Fruit fly (Drosophila melanogaster) whole organism, adult: ENCODE measurements around the gene CG32152.

Source experiments
- CG11617 ChIP-seq: fragments of 200-800 bp; sonication (Bioruptor generic); optimal IDR thresholded peaks from 2 replicates; lab custom pipeline; 2017; ENCODE audit warnings: mild to moderate bottlenecking, missing biosample characterization, missing genetic modification reagents, missing genetic modification characterization
- CG12768 ChIP-seq: fragments of 200-800 bp; sonication (Bioruptor generic); optimal IDR thresholded peaks from 2 replicates; lab custom pipeline; 2017; ENCODE audit warnings: missing biosample characterization, missing genetic modification characterization, mild to moderate bottlenecking, moderate library complexity, missing genetic modification reagents
- CG14711 ChIP-seq: fragments of 200-800 bp; sonication (Bioruptor generic); optimal IDR thresholded peaks from 2 replicates; lab custom pipeline; 2018; ENCODE audit warnings: missing biosample characterization, mild to moderate bottlenecking, missing genetic modification characterization, moderate library complexity
- CG1620 ChIP-seq: fragments of 200-800 bp; sonication (Bioruptor generic); optimal IDR thresholded peaks from 2 replicates; lab custom pipeline; 2016; ENCODE audit warnings: missing biosample characterization, missing genetic modification characterization
- CG33017 ChIP-seq: fragments of 200-800 bp; sonication (Bioruptor generic); optimal IDR thresholded peaks from 2 replicates; lab custom pipeline; 2018; ENCODE audit warnings: missing biosample characterization, mild to moderate bottlenecking, missing genetic modification characterization, moderate library complexity
- CG5204 ChIP-seq: fragments of 200-800 bp; sonication (Bioruptor generic); optimal IDR thresholded peaks from 2 replicates; lab custom pipeline; 2016; ENCODE audit warnings: missing biosample characterization, missing genetic modification characterization
- CG7045 ChIP-seq: fragments of 200-800 bp; sonication (Bioruptor generic); optimal IDR thresholded peaks from 2 replicates; lab custom pipeline; 2017; ENCODE audit warnings: missing biosample characterization, mild to moderate bottlenecking, missing genetic modification characterization
- CG7101 ChIP-seq: fragments of 200-800 bp; sonication (Bioruptor generic); optimal IDR thresholded peaks from 2 replicates; lab custom pipeline; 2018; ENCODE audit warnings: missing biosample characterization, mild to moderate bottlenecking, missing genetic modification characterization, moderate library complexity
- Clk ChIP-seq: fragments of 200-800 bp; sonication (Bioruptor generic); optimal IDR thresholded peaks from 2 replicates; lab custom pipeline; 2017; ENCODE audit warnings: missing biosample characterization, missing genetic modification characterization
- Crg-1 ChIP-seq: fragments of 200-800 bp; sonication (Bioruptor generic); optimal IDR thresholded peaks from 2 replicates; lab custom pipeline; 2016; ENCODE audit warnings: missing biosample characterization, missing genetic modification characterization
- Hr96 ChIP-seq: fragments of 200-800 bp; sonication (Bioruptor generic); optimal IDR thresholded peaks from 2 replicates; lab custom pipeline; 2016; ENCODE audit warnings: missing biosample characterization, missing genetic modification characterization
- Mnt ChIP-seq: fragments of 200-800 bp; sonication (Bioruptor generic); optimal IDR thresholded peaks from 2 replicates; lab custom pipeline; 2016; ENCODE audit warnings: missing biosample characterization, mild to moderate bottlenecking, missing genetic modification characterization
- bab1 ChIP-seq: fragments of 200-800 bp; sonication (Bioruptor generic); optimal IDR thresholded peaks from 3 replicates; lab custom pipeline; 2019; ENCODE audit warnings: missing biosample characterization, mild to moderate bottlenecking, missing genetic modification characterization, moderate library complexity
- cic ChIP-seq: fragments of 200-800 bp; sonication (Bioruptor generic); optimal IDR thresholded peaks from 2 replicates; lab custom pipeline; 2017; ENCODE audit warnings: missing biosample characterization, mild to moderate bottlenecking, missing genetic modification characterization, moderate library complexity
- cnc ChIP-seq, 2 experiments: fragments of >200 bp; optimal IDR thresholded peaks; 2 replicates each; lab custom pipeline; 2017
- kay ChIP-seq: fragments of 200-800 bp; sonication (Bioruptor generic); peaks from one replicate; lab custom pipeline; 2016; ENCODE audit warnings: missing biosample characterization, missing genetic modification characterization, borderline replicate concordance
- pad ChIP-seq: fragments of 200-800 bp; sonication (Bioruptor generic); optimal IDR thresholded peaks from 3 replicates; lab custom pipeline; 2017; ENCODE audit warnings: missing biosample characterization, missing genetic modification characterization, mild to moderate bottlenecking, moderate library complexity, missing genetic modification reagents
- tj ChIP-seq: fragments of 200-800 bp; sonication (Bioruptor generic); optimal IDR thresholded peaks from 3 replicates; lab custom pipeline; 2017; ENCODE audit warnings: missing biosample characterization, mild to moderate bottlenecking, missing genetic modification characterization, moderate library complexity
- toe ChIP-seq: fragments of 200-800 bp; sonication (Bioruptor generic); optimal IDR thresholded peaks from 2 replicates; lab custom pipeline; 2016; ENCODE audit warnings: missing biosample characterization, missing genetic modification characterization

Gene CG32152

dm6 chr3L:16189058-16189924, 45.5 kb upstream of the CG32152 start:
- no peak for TF ChIP-seq pad (GFP tag; lab: Kevin White, UChicago)
- TF ChIP-seq CG1620 (GFP tag; lab: Kevin White, UChicago) = no peak

- TF ChIP-seq CG5204 (GFP tag; lab: Kevin White, UChicago) (no peak), CG14711 (tag; lab: Kevin White, UChicago) (no peak), Clk (no peak), CG33017 (tag; lab: Kevin White, UChicago) (no peak), tj (GFP tag; lab: Kevin White, UChicago) (no peak), Hr96 (no peak), CG12768 (GFP tag; lab: Kevin White, UChicago) (no peak), CG11617 (GFP tag; lab: Kevin White, UChicago) (no peak), pad (GFP tag; lab: Kevin White, UChicago) (no peak), CG7045 (GFP tag; lab: Kevin White, UChicago) (no peak), CG7101 (tag; lab: Kevin White, UChicago) (no peak), bab1 (GFP tag; lab: Kevin White, UChicago) (no peak), cic (GFP tag; lab: Kevin White, UChicago) (no peak), kay (GFP tag; lab: Kevin White, UChicago) (no peak)
Measured at dm6 chr3L:16183493-16183892, 39.7 kb upstream of the CG32152 start.

dm6 chr3L:16182633-16183462, 39.0 kb upstream of the CG32152 start:
- TF ChIP-seq CG7045 (GFP tag; lab: Kevin White, UChicago) (no peak), kay (GFP tag; lab: Kevin White, UChicago) (no peak), CG14711 (tag; lab: Kevin White, UChicago) (no peak), tj (GFP tag; lab: Kevin White, UChicago) (no peak), cnc (optimal IDR thresholded peaks at IDR 0.05; lab: Kevin White, UChicago) (no peak), CG7101 (tag; lab: Kevin White, UChicago) (no peak), CG12768 (GFP tag; lab: Kevin White, UChicago) (no peak), CG5204 (GFP tag; lab: Kevin White, UChicago) (no peak), cic (GFP tag; lab: Kevin White, UChicago) (no peak), Clk (no peak), bab1 (GFP tag; lab: Kevin White, UChicago) (no peak), Mnt (GFP tag; lab: Kevin White, UChicago) (no peak), toe (no peak), Crg-1 (no peak), pad (GFP tag; lab: Kevin White, UChicago) (no peak), CG1620 (GFP tag; lab: Kevin White, UChicago) (no peak), CG33017 (tag; lab: Kevin White, UChicago) (no peak), CG11617 (GFP tag; lab: Kevin White, UChicago) (no peak)

- TF ChIP-seq Mnt (GFP tag; lab: Kevin White, UChicago) (no peak), CG12768 (GFP tag; lab: Kevin White, UChicago) (no peak), CG5204 (GFP tag; lab: Kevin White, UChicago) (no peak), Crg-1 (no peak), bab1 (GFP tag; lab: Kevin White, UChicago) (no peak), kay (GFP tag; lab: Kevin White, UChicago) (no peak), CG33017 (tag; lab: Kevin White, UChicago) (no peak), CG7045 (GFP tag; lab: Kevin White, UChicago) (no peak), cnc (optimal IDR thresholded peaks at IDR 0.05; lab: Kevin White, UChicago) (no peak)
Measured at dm6 chr3L:16181330-16181830, 37.5 kb upstream of the CG32152 start.

- TF ChIP-seq CG5204 (GFP tag; lab: Kevin White, UChicago) (peak; percentile 4), kay (GFP tag; lab: Kevin White, UChicago) (no peak), Crg-1 (no peak)
Measured at dm6 chr3L:16178433-16178832, 34.6 kb upstream of the CG32152 start.

dm6 chr3L:16177751-16178150, 33.9 kb upstream of the CG32152 start:
- TF ChIP-seq kay (GFP tag; lab: Kevin White, UChicago) (no peak), CG1620 (GFP tag; lab: Kevin White, UChicago) (no peak)
